Fruit fly (Drosophila melanogaster) whole organism, embryonic: Measurements from ENCODE around the gene DEF8.
A peak's percentile ranks its signal among the peaks of the same experiment; 100 is the strongest.

Experiments
- Awh ChIP-seq: fragments of 200-800 bp; sonication (Bioruptor generic); IDR thresholded peaks from 2 replicates; pipeline ENCODE4, ENCODE4 v1.3.6; 2022; ENCODE audit warnings: missing biosample characterization, missing genetic modification characterization
- CG10267 ChIP-seq: fragments of 200-800 bp; sonication (Bioruptor generic); optimal IDR thresholded peaks from 2 replicates; lab custom pipeline; 2018; ENCODE audit warnings: missing biosample characterization, mild to moderate bottlenecking, missing genetic modification characterization, moderate library complexity
- CG10321 ChIP-seq: fragments of 200-800 bp; sonication (Bioruptor generic); IDR thresholded peaks from 2 replicates; pipeline ENCODE4 v1.3.6; 2022; ENCODE audit warnings: missing biosample characterization, missing genetic modification characterization
- CG10979 ChIP-seq: fragments of 200-800 bp; sonication (Bioruptor generic); optimal IDR thresholded peaks from 2 replicates; lab custom pipeline; 2018; ENCODE audit warnings: missing biosample characterization, mild to moderate bottlenecking, missing genetic modification characterization, moderate library complexity
- CG11085 ChIP-seq: fragments of 200-800 bp; sonication (Bioruptor generic); IDR thresholded peaks from 2 replicates; pipeline ENCODE4 v1.3.6; 2022; ENCODE audit warnings: missing biosample characterization, missing genetic modification characterization
- CG11504 ChIP-seq: fragments of 200-800 bp; sonication (Bioruptor generic); optimal IDR thresholded peaks from 3 replicates; lab custom pipeline; 2019; ENCODE audit warnings: missing biosample characterization, mild to moderate bottlenecking, missing genetic modification characterization, moderate library complexity
- CG12155 ChIP-seq: fragments of 200-800 bp; sonication (Bioruptor generic); optimal IDR thresholded peaks from 3 replicates; lab custom pipeline; 2016; ENCODE audit warnings: missing biosample characterization, missing genetic modification characterization
- CG17829 ChIP-seq: fragments of 200-800 bp; optimal IDR thresholded peaks from 2 replicates; lab custom pipeline; 2019; ENCODE audit warnings: missing biosample characterization, mild to moderate bottlenecking, missing genetic modification characterization, moderate library complexity
- CG2678 ChIP-seq: fragments of 200-800 bp; sonication (Bioruptor generic); optimal IDR thresholded peaks from 3 replicates; lab custom pipeline; 2019; ENCODE audit warnings: missing biosample characterization, mild to moderate bottlenecking, missing genetic modification characterization, moderate library complexity
- CG30020 ChIP-seq: fragments of 200-800 bp; optimal IDR thresholded peaks from 2 replicates; lab custom pipeline; 2019; ENCODE audit warnings: missing biosample characterization, mild to moderate bottlenecking, missing genetic modification characterization, moderate library complexity
- CG31365 ChIP-seq: fragments of 200-800 bp; sonication (Bioruptor generic); optimal IDR thresholded peaks from 2 replicates; lab custom pipeline; 2018; ENCODE audit warnings: missing biosample characterization, mild to moderate bottlenecking, missing genetic modification characterization
- CG34224 ChIP-seq: fragments of 200-800 bp; sonication (Bioruptor generic); IDR thresholded peaks from 3 replicates; pipeline ENCODE4 v1.3.6; 2022; ENCODE audit warnings: missing biosample characterization, missing genetic modification characterization; ENCODE audit not compliant: partially characterized antibody
- CG5245 ChIP-seq: fragments of 200-800 bp; sonication (Bioruptor generic); optimal IDR thresholded peaks from 3 replicates; lab custom pipeline; 2016; ENCODE audit warnings: missing biosample characterization, missing genetic modification characterization
- D19A ChIP-seq: fragments of 200-800 bp; optimal IDR thresholded peaks from 3 replicates; lab custom pipeline; 2019; ENCODE audit warnings: missing biosample characterization, mild to moderate bottlenecking, missing genetic modification characterization, moderate library complexity
- HmgZ ChIP-seq: fragments of 200-800 bp; sonication (Bioruptor generic); optimal IDR thresholded peaks from 2 replicates; lab custom pipeline; 2018; ENCODE audit warnings: missing biosample characterization, mild to moderate bottlenecking, missing genetic modification characterization
- Hr39 ChIP-seq: fragments of >200 bp; optimal IDR thresholded peaks from 2 replicates; lab custom pipeline; 2017
- Hr51 ChIP-seq, 2 experiments: fragments of 200-800 bp; sonication (Bioruptor generic); optimal IDR thresholded peaks; 2 replicates in 1 of 2; 3 replicates in 1 of 2; lab custom pipeline; 2016 to 2018; ENCODE audit warnings: missing biosample characterization in 2 of 2, missing genetic modification characterization in 2 of 2, mild to moderate bottlenecking in 1 of 2, moderate library complexity in 1 of 2
- Kr ChIP-seq: fragments of 200-800 bp; sonication (Bioruptor generic); optimal IDR thresholded peaks from 2 replicates; lab custom pipeline; 2017; ENCODE audit warnings: missing biosample characterization, mild to moderate bottlenecking, missing genetic modification characterization
- Neu2 ChIP-seq: fragments of 200-800 bp; sonication (Bioruptor generic); optimal IDR thresholded peaks from 3 replicates; lab custom pipeline; 2016; ENCODE audit warnings: missing biosample characterization, missing genetic modification characterization, borderline replicate concordance
- Ssrp ChIP-seq: fragments of 200-800 bp; sonication (Bioruptor generic); optimal IDR thresholded peaks from 2 replicates; lab custom pipeline; 2018; ENCODE audit warnings: missing biosample characterization, mild to moderate bottlenecking, missing genetic modification characterization, moderate library complexity
- abd-A ChIP-seq: fragments of 200-800 bp; sonication (Bioruptor generic); optimal IDR thresholded peaks from 3 replicates; lab custom pipeline; 2019; ENCODE audit warnings: missing biosample characterization, mild to moderate bottlenecking, missing genetic modification characterization, moderate library complexity
- chinmo ChIP-seq: fragments of 200-800 bp; sonication (Bioruptor generic); IDR thresholded peaks from 4 replicates; pipeline ENCODE4 v1.3.6; 2022; ENCODE audit warnings: missing biosample characterization, missing genetic modification characterization; ENCODE audit not compliant: partially characterized antibody
- cwo ChIP-seq: fragments of 200-800 bp; sonication (Bioruptor generic); optimal IDR thresholded peaks from 3 replicates; lab custom pipeline; 2017; ENCODE audit warnings: missing biosample characterization, missing genetic modification characterization, mild to moderate bottlenecking, moderate library complexity, missing genetic modification reagents
- dmrt99B ChIP-seq: fragments of 200-800 bp; sonication (Bioruptor generic); optimal IDR thresholded peaks from 2 replicates; lab custom pipeline; 2018; ENCODE audit warnings: missing biosample characterization, mild to moderate bottlenecking, missing genetic modification characterization, moderate library complexity
- fd64A ChIP-seq: fragments of 200-800 bp; sonication (Bioruptor generic); optimal IDR thresholded peaks from 3 replicates; lab custom pipeline; 2018; ENCODE audit warnings: missing biosample characterization, mild to moderate bottlenecking, missing genetic modification characterization
- grau ChIP-seq: fragments of 200-800 bp; optimal IDR thresholded peaks from 3 replicates; lab custom pipeline; 2019; ENCODE audit warnings: missing biosample characterization, mild to moderate bottlenecking, missing genetic modification characterization, moderate library complexity
- insv ChIP-seq, 2 experiments: fragments of 200-800 bp; sonication (Bioruptor generic); optimal IDR thresholded peaks; 3 replicates each; lab custom pipeline; 2016 to 2018; ENCODE audit warnings: missing biosample characterization in 2 of 2, missing genetic modification characterization in 2 of 2
- phol ChIP-seq: fragments of 200-800 bp; sonication (Bioruptor generic); optimal IDR thresholded peaks from 3 replicates; lab custom pipeline; 2018; ENCODE audit warnings: missing biosample characterization, mild to moderate bottlenecking, missing genetic modification characterization, moderate library complexity
- repo ChIP-seq: fragments of 200-800 bp; sonication (Bioruptor generic); optimal IDR thresholded peaks from 2 replicates; lab custom pipeline; 2016; ENCODE audit warnings: missing biosample characterization, missing genetic modification characterization
- rib ChIP-seq: fragments of 200-800 bp; sonication (Bioruptor generic); IDR thresholded peaks from 2 replicates; pipeline ENCODE4 v1.3.6; 2022; ENCODE audit warnings: missing biosample characterization, missing genetic modification characterization
- sd ChIP-seq: fragments of 200-800 bp; sonication (Bioruptor generic); optimal IDR thresholded peaks from 3 replicates; lab custom pipeline; 2018; ENCODE audit warnings: missing biosample characterization, mild to moderate bottlenecking, missing genetic modification characterization, moderate library complexity
- sens ChIP-seq: fragments of 200-800 bp; sonication (Bioruptor generic); peaks from one replicate; lab custom pipeline; 2016; ENCODE audit warnings: missing biosample characterization, missing genetic modification characterization
- so ChIP-seq: fragments of 200-800 bp; sonication (Bioruptor generic); IDR thresholded peaks from 3 replicates; pipeline ENCODE4 v1.3.6; 2022; ENCODE audit warnings: missing biosample characterization, missing genetic modification characterization
- sqz ChIP-seq: fragments of 200-800 bp; sonication (Bioruptor generic); optimal IDR thresholded peaks from 3 replicates; lab custom pipeline; 2018; ENCODE audit warnings: missing biosample characterization, mild to moderate bottlenecking, missing genetic modification characterization
- tll ChIP-seq, 2 experiments: fragments of 200-800 bp in 1 of 2; fragments of >200 bp in 1 of 2; sonication (Bioruptor generic) in 1 of 2; optimal IDR thresholded peaks; 2 replicates each; lab custom pipeline; 2017 to 2019; ENCODE audit warnings: missing biosample characterization in 2 of 2, missing genetic modification characterization in 2 of 2, mild to moderate bottlenecking in 1 of 2, moderate library complexity in 1 of 2
- tup ChIP-seq: fragments of 200-800 bp; sonication (Bioruptor generic); optimal IDR thresholded peaks from 2 replicates; lab custom pipeline; 2016; ENCODE audit warnings: missing biosample characterization, mild to moderate bottlenecking, missing genetic modification characterization, moderate library complexity
- vfl ChIP-seq: fragments of 200-800 bp; sonication (Bioruptor generic); optimal IDR thresholded peaks from 2 replicates; lab custom pipeline; 2016; ENCODE audit warnings: missing biosample characterization, missing genetic modification characterization
- vvl ChIP-seq: fragments of 200-800 bp; sonication (Bioruptor generic); IDR thresholded peaks from 2 replicates; pipeline ENCODE4 v1.3.6; 2022; ENCODE audit warnings: missing biosample characterization, missing genetic modification characterization
- zf30C ChIP-seq: fragments of 200-800 bp; sonication (Bioruptor generic); optimal IDR thresholded peaks from 3 replicates; lab custom pipeline; 2018; ENCODE audit warnings: missing biosample characterization, mild to moderate bottlenecking, missing genetic modification characterization

Gene DEF8

DNA sequence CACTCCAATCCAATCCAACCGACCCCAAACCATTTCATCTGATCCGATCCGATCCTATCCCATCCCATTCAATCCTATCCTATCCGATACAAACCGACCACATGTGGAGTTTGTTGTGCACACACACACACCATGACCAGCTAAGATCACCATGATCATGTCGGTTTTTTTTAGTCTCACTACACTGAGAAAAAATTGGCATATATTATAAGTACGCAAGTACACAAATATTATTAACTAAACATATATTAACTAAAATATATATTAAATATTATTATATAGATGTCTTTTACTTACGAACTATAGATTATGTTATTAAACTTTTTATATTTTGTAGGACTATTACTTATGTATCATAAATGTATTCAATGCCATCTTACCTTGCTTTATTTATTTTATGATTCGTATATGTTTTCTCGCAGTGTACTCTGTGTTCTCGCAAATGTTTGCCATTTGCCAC lies 30.0 kb upstream of the DEF8 start (continued):
- TF ChIP-seq Ssrp (tag; lab: Kevin White, UChicago) (peak; percentile 24), CG12155 (GFP tag; lab: Kevin White, UChicago) (no peak), zf30C (GFP tag; lab: Kevin White, UChicago) (peak; percentile 54), CG5245 (no peak), CG10321 (GFP tag; lab: Robert Waterston, UW) (no peak), CG10267 (tag; lab: Kevin White, UChicago) (peak; percentile 55), Kr (GFP tag; lab: Kevin White, UChicago) (peak; percentile 1), dmrt99B (tag; lab: Kevin White, UChicago) (peak; percentile 43), abd-A (tag; lab: Kevin White, UChicago) (no peak), grau (tag; lab: Kevin White, UChicago) (peak; percentile 45), CG11085 (GFP tag; lab: Robert Waterston, UW) (0 out of 2 replicates have a peak, but pooled peaks have one; percentile 12), tll (GFP tag; optimal IDR thresholded peaks at IDR 0.05; lab: Kevin White, UChicago) (no peak), tup (GFP tag; lab: Kevin White, UChicago) (no peak), cwo (GFP tag; lab: Kevin White, UChicago) (no peak), D19A (tag; lab: Kevin White, UChicago) (peak; percentile 28), Neu2 (GFP tag; lab: Kevin White, UChicago) (no peak), CG17829 (tag; lab: Kevin White, UChicago) (peak; percentile 50), insv (GFP tag; optimal IDR thresholded peaks at IDR 0.05; lab: Kevin White, UChicago) (peak in 1 of 2 experiments; percentile 29), repo (GFP tag; lab: Kevin White, UChicago) (no peak), CG11504 (tag; lab: Kevin White, UChicago) (peak; percentile 54), CG10979 (tag; lab: Kevin White, UChicago) (peak; percentile 59), HmgZ (tag; lab: Kevin White, UChicago) (no peak), CG34224 (GFP tag; lab: Robert Waterston, UW) (no peak), CG31365 (tag; lab: Kevin White, UChicago) (no peak), Hr39 (lab: Kevin White, UChicago) (no peak), rib (no peak), phol (tag; lab: Kevin White, UChicago) (peak; percentile 63), CG2678 (peak; percentile 46), so (GFP tag; lab: Robert Waterston, UW) (no peak), Hr51 (GFP tag; optimal IDR thresholded peaks at IDR 0.05; lab: Kevin White, UChicago) (peak in 1 of 2 experiments; percentile 30), vfl (GFP tag; lab: Kevin White, UChicago) (no peak)

DNA sequence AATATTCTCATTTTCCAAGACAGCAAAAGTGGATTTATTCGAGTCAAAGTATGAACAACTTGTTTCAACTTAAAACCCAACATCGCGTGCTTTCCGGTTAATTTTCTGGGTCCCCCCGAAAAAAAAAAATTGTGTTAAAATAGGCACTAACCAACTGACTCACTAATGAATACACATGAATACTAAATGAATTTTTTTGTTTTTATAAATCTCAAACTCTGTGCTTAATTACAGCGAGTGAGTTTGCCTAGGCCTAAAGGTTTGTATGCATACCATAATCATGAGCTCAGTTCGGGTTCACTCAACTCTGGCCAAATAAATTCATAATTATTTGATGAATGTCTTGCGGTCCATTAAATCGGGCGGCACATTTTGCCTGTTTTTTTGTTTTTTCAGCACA lies 24.6 kb upstream of the DEF8 start:
- TF ChIP-seq sens (GFP tag; lab: Kevin White, UChicago) = peak; percentile 56
- 0 out of 4 replicates have a peak, but pooled peaks have one; percentile 62 for TF ChIP-seq chinmo (GFP tag; lab: Robert Waterston, UW)
- TF ChIP-seq Awh = peak; percentile 52; the same call in 1 of the 2 replicates
- no peak for TF ChIP-seq CG30020 (tag; lab: Kevin White, UChicago)
- TF ChIP-seq sqz = peak; percentile 70
- TF ChIP-seq vvl (GFP tag; lab: Robert Waterston, UW) = peak; percentile 53; the same call in 1 of the 2 replicates
- peak; percentile 43 for TF ChIP-seq sd (tag; lab: Kevin White, UChicago)
- no peak for TF ChIP-seq fd64A (GFP tag; lab: Kevin White, UChicago)
